Fruit fly (Drosophila melanogaster): ENCODE results near the gene CG12499.
A peak's percentile ranks its signal among the peaks of the same experiment; 100 is the strongest.

CG12499 gene

dm6 chr3R:22410537-22411360 lies 35.6 kb downstream of the CG12499 start, which contains the start of the genes CG13850 and lqfR (continued):
- TF ChIP-seq Vsx1 (GFP tag; optimal IDR thresholded peaks at IDR 0.05) (peak; percentile 87), HLHmδ (GFP tag; optimal IDR thresholded peaks at IDR 0.05) (no peak), CG16863 (GFP tag; optimal IDR thresholded peaks at IDR 0.05) (peak; percentile 65), Myb (GFP tag; optimal IDR thresholded peaks at IDR 0.05) (peak; percentile 83), ind (GFP tag; optimal IDR thresholded peaks at IDR 0.05) (peak; percentile 78), CG18011 (GFP tag; optimal IDR thresholded peaks at IDR 0.05) (peak; percentile 36), CG3281 (GFP tag; optimal IDR thresholded peaks at IDR 0.05) (peak; percentile 67), amos (GFP tag; IDR thresholded peaks at IDR 0.05; ENCODE audit: partially characterized antibody) (no peak), D19B (GFP tag; optimal IDR thresholded peaks at IDR 0.05) (peak; percentile 66), Atf-2 (GFP tag; optimal IDR thresholded peaks at IDR 0.05) (peak; percentile 75), CG6765 (GFP tag; optimal IDR thresholded peaks at IDR 0.05) (peak; percentile 57), Usf (GFP tag; optimal IDR thresholded peaks at IDR 0.05) (peak; percentile 73), ab (GFP tag; optimal IDR thresholded peaks at IDR 0.05) (peak; percentile 28), mirr (GFP tag; optimal IDR thresholded peaks at IDR 0.05) (no peak), Mad (GFP tag; optimal IDR thresholded peaks at IDR 0.05) (peak; percentile 66), CG15601 (tag; optimal IDR thresholded peaks at IDR 0.05) (peak; percentile 49), ac (GFP tag; optimal IDR thresholded peaks at IDR 0.05) (no peak), ERR (GFP tag; optimal IDR thresholded peaks at IDR 0.05) (peak; percentile 31), D19A (tag; optimal IDR thresholded peaks at IDR 0.05) (no peak), CG8478 (optimal IDR thresholded peaks at IDR 0.05) (no peak), CG10462 (GFP tag; optimal IDR thresholded peaks at IDR 0.05) (peak; percentile 58), lola (GFP tag; optimal IDR thresholded peaks at IDR 0.05) (peak in 1 of 3 experiments; percentile 73), CG13624 (GFP tag; optimal IDR thresholded peaks at IDR 0.05) (peak; percentile 81), Hr78 (GFP tag; optimal IDR thresholded peaks at IDR 0.05) (no peak), CG2116 (GFP tag; optimal IDR thresholded peaks at IDR 0.05) (peak; percentile 61), ham (GFP tag; IDR thresholded peaks at IDR 0.05) (no peak), CG12942 (GFP tag; optimal IDR thresholded peaks at IDR 0.05) (peak; percentile 77), fd3F (GFP tag; optimal IDR thresholded peaks at IDR 0.05) (peak; percentile 38), crc (GFP tag; optimal IDR thresholded peaks at IDR 0.05) (peak; percentile 56), btn (GFP tag; optimal IDR thresholded peaks at IDR 0.05) (no peak), row (GFP tag; IDR thresholded peaks at IDR 0.05) (peak; percentile 90), ken (GFP tag; IDR thresholded peaks at IDR 0.05) (peak; percentile 45; the same call in 1 of the 3 replicates), Gsc (GFP tag; IDR thresholded peaks at IDR 0.05) (no peak), CG12236 (GFP tag; optimal IDR thresholded peaks at IDR 0.05) (peak; percentile 26), Sox100B (GFP tag; optimal IDR thresholded peaks at IDR 0.05) (peak; percentile 82), tx (GFP tag; optimal IDR thresholded peaks at IDR 0.05) (peak; percentile 75), CG18262 (tag; optimal IDR thresholded peaks at IDR 0.05) (peak; percentile 76), CG7987 (GFP tag; optimal IDR thresholded peaks at IDR 0.05) (peak; percentile 6), CG11696 (GFP tag; IDR thresholded peaks at IDR 0.05) (no peak), CG9876 (GFP tag; optimal IDR thresholded peaks at IDR 0.05) (peak; percentile 78), ro (GFP tag; IDR thresholded peaks at IDR 0.05) (no peak), insv (GFP tag; optimal IDR thresholded peaks at IDR 0.05) (peak in 1 of 2 experiments; percentile 16), sisA (GFP tag; IDR thresholded peaks at IDR 0.05) (peak; percentile 58), Dip3 (GFP tag; optimal IDR thresholded peaks at IDR 0.05) (peak; percentile 80), GATAe (GFP tag; conservative IDR thresholded peaks at IDR 0.05) (no peak), oc (tag; optimal IDR thresholded peaks at IDR 0.05) (no peak), br (optimal IDR thresholded peaks at IDR 0.05) (no peak), her (GFP tag; optimal IDR thresholded peaks at IDR 0.05) (peak; percentile 52), Optix (GFP tag; IDR thresholded peaks at IDR 0.05) (no peak), CG7963 (GFP tag; IDR thresholded peaks at IDR 0.05; ENCODE audit: partially characterized antibody) (no peak)
